Worm (Caenorhabditis elegans) whole organism, L4/young adult: Measurements from ENCODE around the gene str-43.

ENCODE experiments used
- dao-5 ChIP-seq: sonication (generic microtip); optimal IDR thresholded peaks from 2 replicates; lab custom pipeline; 2016; ENCODE audit warnings: missing genotype, missing genetic modification characterization, moderate library complexity, missing compliant biosample characterization
- him-1 ChIP-seq: sonication (generic microtip); optimal IDR thresholded peaks from 2 replicates; lab custom pipeline; 2016; ENCODE audit warnings: missing genotype, missing genetic modification reagents, missing genetic modification characterization, missing compliant biosample characterization

ce11 chrV:15781086-15781485, 29.1 kb upstream of the str-43 start, which contains the start of gene T26E4.2:
- TF ChIP-seq dao-5 (no peak), him-1 (tag; lab: Kevin White, UChicago) (no peak)
